Worm (Caenorhabditis elegans) whole organism, L1 larva: ENCODE measurements around the gene lys-6.
A peak's percentile ranks its signal among the peaks of the same experiment; 100 is the strongest.

Source experiments
- C04F5.9 ChIP-seq: sonication (generic microtip); optimal IDR thresholded peaks from 2 replicates; lab custom pipeline; 2016; ENCODE audit warnings: missing genetic modification characterization, missing compliant biosample characterization
- F16B12.6 ChIP-seq: fragments of 150-350 bp; optimal IDR thresholded peaks from 2 replicates; lab custom pipeline; 2014; ENCODE audit warnings: missing biosample characterization, missing genetic modification characterization
- alr-1 ChIP-seq: fragments of 200-800 bp; sonication (Bioruptor generic); optimal IDR thresholded peaks from 2 replicates; lab custom pipeline; 2018; ENCODE audit warnings: borderline replicate concordance, mild to moderate bottlenecking, missing genetic modification characterization, missing compliant biosample characterization
- ama-1 ChIP-seq: fragments of 150-350 bp; optimal IDR thresholded peaks from 2 replicates; lab custom pipeline; 2014
- blmp-1 ChIP-seq: fragments of 150-350 bp; optimal IDR thresholded peaks from 2 replicates; lab custom pipeline; 2014; ENCODE audit warnings: missing biosample characterization, missing genetic modification characterization
- ceh-8 ChIP-seq: fragments of 200-800 bp; sonication (Bioruptor generic); optimal IDR thresholded peaks from 2 replicates; lab custom pipeline; 2018; ENCODE audit warnings: mild to moderate bottlenecking, missing genetic modification characterization, moderate library complexity, missing compliant biosample characterization
- ces-1 ChIP-seq: fragments of 150-350 bp; optimal IDR thresholded peaks from 2 replicates; lab custom pipeline; 2014; ENCODE audit warnings: missing biosample characterization, missing genetic modification reagents, missing genetic modification characterization
- efl-1 ChIP-seq, 4 experiments: fragments of 150-350 bp; optimal IDR thresholded peaks in 3 of 4; peaks in 1 of 4; 1 replicate in 1 of 4; 2 replicates in 3 of 4; lab custom pipeline; 2014; ENCODE audit warnings: missing biosample characterization in 2 of 4, missing genetic modification characterization in 2 of 4, missing genetic modification reagents in 2 of 4
- egl-13 ChIP-seq: sonication (generic microtip); optimal IDR thresholded peaks from 2 replicates; lab custom pipeline; 2016; ENCODE audit warnings: missing genotype, missing genetic modification reagents, missing genetic modification characterization, missing compliant biosample characterization
- elt-3 ChIP-seq, 6 experiments: fragments of 150-350 bp in 1 of 6; sonication (generic microtip); optimal IDR thresholded peaks; 2 replicates each; lab custom pipeline; 2017 to 2018; ENCODE audit warnings: missing biosample characterization in 6 of 6, missing genetic modification characterization in 6 of 6, inconsistent platforms in 1 of 6
- ets-5 ChIP-seq: fragments of 200-800 bp; sonication (Bioruptor generic); IDR thresholded peaks from 2 replicates; pipeline ENCODE4 v1.3.6; 2022; ENCODE audit warnings: missing genetic modification characterization, missing compliant biosample characterization
- fkh-4 ChIP-seq: sonication (generic microtip); optimal IDR thresholded peaks from 2 replicates; lab custom pipeline; 2016; ENCODE audit warnings: missing compliant biosample characterization, missing genetic modification characterization, borderline replicate concordance
- fkh-8 ChIP-seq: sonication (generic microtip); optimal IDR thresholded peaks from 2 replicates; lab custom pipeline; 2016; ENCODE audit warnings: mild to moderate bottlenecking, missing genetic modification characterization, missing compliant biosample characterization
- hlh-17 ChIP-seq: fragments of 200-800 bp; sonication (Bioruptor generic); optimal IDR thresholded peaks from 2 replicates; lab custom pipeline; 2018; ENCODE audit warnings: missing genetic modification characterization, mild to moderate bottlenecking, missing compliant biosample characterization, moderate library complexity, borderline replicate concordance
- hlh-4 ChIP-seq: sonication (generic microtip); optimal IDR thresholded peaks from 2 replicates; lab custom pipeline; 2016; ENCODE audit warnings: mild to moderate bottlenecking, missing genetic modification characterization, missing compliant biosample characterization
- isw-1 ChIP-seq: fragments of 200-800 bp; sonication (Bioruptor generic); IDR thresholded peaks from 2 replicates; pipeline ENCODE4 v1.3.6; 2022; ENCODE audit warnings: missing genetic modification characterization, missing compliant biosample characterization
- jun-1 ChIP-seq: fragments of 150-350 bp; optimal IDR thresholded peaks from 2 replicates; lab custom pipeline; 2014; ENCODE audit warnings: missing biosample characterization, missing genetic modification reagents, missing genetic modification characterization
- lin-15B ChIP-seq: fragments of 150-350 bp; sonication (generic microtip); optimal IDR thresholded peaks from 3 replicates; lab custom pipeline; 2014; ENCODE audit warnings: missing biosample characterization, missing genetic modification characterization
- lin-35 ChIP-seq, 2 experiments: fragments of 150-350 bp; optimal IDR thresholded peaks; 2 replicates each; lab custom pipeline; 2014; ENCODE audit warnings: missing biosample characterization in 2 of 2, missing genetic modification characterization in 2 of 2, missing genetic modification reagents in 2 of 2
- lin-39 ChIP-seq: fragments of 150-350 bp; optimal IDR thresholded peaks from 2 replicates; lab custom pipeline; 2014; ENCODE audit warnings: missing biosample characterization, missing genetic modification reagents, missing genetic modification characterization
- mab-9 ChIP-seq: fragments of 200-800 bp; sonication (Bioruptor generic); IDR thresholded peaks from 2 replicates; pipeline ENCODE4 v1.3.6; 2022; ENCODE audit warnings: missing genetic modification reagents, missing genetic modification characterization, missing compliant biosample characterization
- mep-1 ChIP-seq: fragments of 150-350 bp; optimal IDR thresholded peaks from 2 replicates; lab custom pipeline; 2014; ENCODE audit warnings: missing biosample characterization, missing genetic modification characterization
- nhr-11 ChIP-seq: fragments of 150-350 bp; optimal IDR thresholded peaks from 2 replicates; lab custom pipeline; 2014; ENCODE audit warnings: missing biosample characterization, missing genetic modification characterization
- nhr-19 ChIP-seq: fragments of 200-800 bp; sonication (Bioruptor generic); conservative IDR thresholded peaks from 2 replicates; pipeline ENCODE4 v1.3.6; 2022; ENCODE audit warnings: missing genetic modification characterization, missing compliant biosample characterization
- nhr-20 ChIP-seq: sonication (generic microtip); optimal IDR thresholded peaks from 2 replicates; lab custom pipeline; 2016; ENCODE audit warnings: mild to moderate bottlenecking, missing genetic modification characterization, missing compliant biosample characterization
- nhr-237 ChIP-seq: fragments of 150-350 bp; optimal IDR thresholded peaks from 2 replicates; lab custom pipeline; 2014; ENCODE audit warnings: missing biosample characterization, missing genetic modification characterization
- nhr-28 ChIP-seq: fragments of 150-350 bp; optimal IDR thresholded peaks from 2 replicates; lab custom pipeline; 2014; ENCODE audit warnings: missing biosample characterization, missing genetic modification characterization
- nhr-71 ChIP-seq: sonication (generic microtip); optimal IDR thresholded peaks from 2 replicates; lab custom pipeline; 2016; ENCODE audit warnings: mild to moderate bottlenecking, missing genetic modification characterization, moderate library complexity, missing compliant biosample characterization
- nhr-90 ChIP-seq: sonication (generic microtip); optimal IDR thresholded peaks from 2 replicates; lab custom pipeline; 2016; ENCODE audit warnings: mild to moderate bottlenecking, missing genetic modification characterization, missing compliant biosample characterization; ENCODE audit not compliant: poor library complexity
- pax-3 ChIP-seq: fragments of 200-800 bp; sonication (Bioruptor generic); optimal IDR thresholded peaks from 2 replicates; lab custom pipeline; 2018; ENCODE audit warnings: mild to moderate bottlenecking, missing genetic modification characterization, moderate library complexity, missing compliant biosample characterization
- sox-4 ChIP-seq: sonication (generic microtip); optimal IDR thresholded peaks from 2 replicates; lab custom pipeline; 2016; ENCODE audit warnings: missing genetic modification characterization, missing compliant biosample characterization
- tbx-2 ChIP-seq: sonication (generic microtip); optimal IDR thresholded peaks from 2 replicates; lab custom pipeline; 2016; ENCODE audit warnings: missing genetic modification characterization, missing compliant biosample characterization
- tlp-1 ChIP-seq: fragments of 150-350 bp; optimal IDR thresholded peaks from 2 replicates; lab custom pipeline; 2014; ENCODE audit warnings: missing biosample characterization, missing genetic modification characterization
- unc-130 ChIP-seq: fragments of 150-350 bp; optimal IDR thresholded peaks from 2 replicates; lab custom pipeline; 2017; ENCODE audit warnings: missing biosample characterization, missing genetic modification characterization, inconsistent platforms
- unc-86 ChIP-seq: sonication (generic microtip); optimal IDR thresholded peaks from 2 replicates; lab custom pipeline; 2016; ENCODE audit warnings: missing genetic modification characterization, missing compliant biosample characterization
- vab-15 ChIP-seq: sonication (generic microtip); optimal IDR thresholded peaks from 2 replicates; lab custom pipeline; 2017; ENCODE audit warnings: missing genotype, mild to moderate bottlenecking, missing genetic modification characterization, missing compliant biosample characterization
- zip-4 ChIP-seq: fragments of 200-800 bp; sonication (Bioruptor generic); optimal IDR thresholded peaks from 2 replicates; lab custom pipeline; 2018; ENCODE audit warnings: mild to moderate bottlenecking, missing genetic modification characterization, moderate library complexity, missing compliant biosample characterization
- ztf-11 ChIP-seq, 2 experiments: sonication (generic microtip); optimal IDR thresholded peaks; 2 replicates each; lab custom pipeline; 2016 to 2017; ENCODE audit warnings: missing genetic modification characterization in 2 of 2, missing biosample characterization in 1 of 2, missing compliant biosample characterization in 1 of 2

The lys-6 gene

DNA sequence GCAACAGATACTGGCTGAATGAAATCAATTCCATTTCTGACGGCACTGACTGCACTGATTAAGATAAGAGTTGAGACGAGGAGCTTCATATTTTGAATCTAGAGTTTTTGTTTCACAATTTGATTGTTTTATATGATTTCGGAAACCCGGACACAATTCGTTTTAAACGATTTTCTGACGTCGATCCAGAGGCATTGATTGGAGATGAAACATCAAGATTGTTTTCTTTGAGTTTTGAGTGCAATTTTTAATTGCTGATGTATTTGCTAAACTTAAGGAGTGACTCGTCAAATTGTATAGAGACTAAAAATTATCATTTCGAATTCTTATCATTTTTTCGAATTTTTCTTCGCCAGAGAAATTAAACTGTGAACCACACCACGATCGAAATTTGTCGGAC is at the start of gene lys-6:
lys-6 (minus strand) TSS at position 101 of the 400 bp plus-strand sequence.
- no peak for TF ChIP-seq fkh-8 (tag; lab: Kevin White, UChicago)
- no peak for TF ChIP-seq efl-1 (optimal IDR thresholded peaks at IDR 0.05; lab: Kevin White, UChicago)
- peak in 1 of 2 experiments; percentile 68 for TF ChIP-seq efl-1 (GFP tag; optimal IDR thresholded peaks at IDR 0.05 in 1 of 2; lab: Kevin White, UChicago)
- TF ChIP-seq unc-86 (tag; lab: Kevin White, UChicago), result no peak

ce11 chrIV:11676054-11676453 is 48.3 kb upstream of the lys-6 start, which contains the start of gene inx-9:
inx-9 (plus strand) TSS chrIV:11676354.
- no peak for TF ChIP-seq nhr-90
- no peak for TF ChIP-seq vab-15 (tag; lab: Kevin White, UChicago)
- TF ChIP-seq nhr-19 (GFP tag; lab: Robert Waterston, UW), result no peak
- TF ChIP-seq ets-5, result no peak
- no peak for TF ChIP-seq nhr-237 (tag; lab: Kevin White, UChicago)
- TF ChIP-seq elt-3 (tag; optimal IDR thresholded peaks at IDR 0.05; lab: Kevin White, UChicago), result no peak
- no peak for TF ChIP-seq isw-1 (GFP tag; lab: Robert Waterston, UW)
- no peak for TF ChIP-seq hlh-4
- TF ChIP-seq nhr-11 (tag; lab: Kevin White, UChicago), result no peak
- TF ChIP-seq hlh-17 (GFP tag; lab: Kevin White, UChicago), result no peak
- TF ChIP-seq F16B12.6 (tag; lab: Kevin White, UChicago), result no peak
- no peak for TF ChIP-seq lin-35 (GFP tag; optimal IDR thresholded peaks at IDR 0.05; lab: Kevin White, UChicago)
- TF ChIP-seq nhr-71 (tag; lab: Kevin White, UChicago), result no peak
- TF ChIP-seq fkh-8 (tag; lab: Kevin White, UChicago), result no peak
- TF ChIP-seq, all 84 proteins: peak for 0

ce11 chrIV:11673543-11673942 is 45.8 kb upstream of the lys-6 start, which contains the start of gene inx-8:
inx-8 (plus strand) TSS chrIV:11673843.
- TF ChIP-seq fkh-8 (tag; lab: Kevin White, UChicago) (no peak), tlp-1 (tag; lab: Kevin White, UChicago) (no peak), jun-1 (tag; lab: Kevin White, UChicago) (no peak), hlh-17 (GFP tag; lab: Kevin White, UChicago) (no peak), ets-5 (no peak), ama-1 (lab: Kevin White, UChicago) (no peak), nhr-11 (tag; lab: Kevin White, UChicago) (no peak), nhr-28 (no peak), nhr-237 (tag; lab: Kevin White, UChicago) (no peak), nhr-90 (no peak), mep-1 (tag; lab: Kevin White, UChicago) (no peak)

DNA sequence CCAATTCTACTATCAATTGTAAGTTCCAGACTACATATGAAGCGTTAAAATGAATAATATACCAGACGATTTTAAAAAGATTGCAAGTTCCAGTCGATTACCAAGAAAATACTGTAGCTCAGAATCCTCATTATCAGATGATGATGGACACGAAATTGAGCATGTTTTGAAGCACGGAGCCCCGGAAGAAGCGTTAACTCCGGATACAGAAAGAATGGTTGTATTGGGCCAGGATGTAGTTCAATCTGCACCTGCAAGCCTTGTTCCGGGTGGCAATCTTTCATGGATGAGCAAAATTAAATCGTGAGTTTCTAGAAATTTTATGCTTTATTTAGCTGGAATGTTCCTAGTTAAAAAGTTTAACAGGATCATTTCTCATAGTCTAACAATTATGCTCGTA is 40.3 kb upstream of the lys-6 start, which contains the start of gene atg-4.2:
atg-4.2 (plus strand) TSS at position 24 of the 400 bp plus-strand sequence.
- TF ChIP-seq nhr-237 (tag; lab: Kevin White, UChicago) (no peak), C04F5.9 (tag; lab: Kevin White, UChicago) (no peak), sox-4 (no peak), tbx-2 (no peak), nhr-90 (no peak), lin-15B (tag; lab: Kevin White, UChicago) (no peak), fkh-4 (tag; lab: Kevin White, UChicago) (no peak), alr-1 (tag; lab: Kevin White, UChicago) (no peak), ces-1 (GFP tag; lab: Kevin White, UChicago) (no peak), blmp-1 (tag; lab: Kevin White, UChicago) (no peak), zip-4 (GFP tag; lab: Kevin White, UChicago) (no peak), ceh-8 (GFP tag; lab: Kevin White, UChicago) (no peak), unc-130 (no peak), mab-9 (GFP tag; lab: Robert Waterston, UW) (no peak), egl-13 (no peak), ztf-11 (tag; optimal IDR thresholded peaks at IDR 0.05; lab: Kevin White, UChicago) (no peak), nhr-20 (tag; lab: Kevin White, UChicago) (no peak), lin-39 (no peak), pax-3 (tag; lab: Kevin White, UChicago) (no peak)
